Worm (Caenorhabditis elegans) whole organism, mixed stage, embryonic: ENCODE data around the gene pqn-80.

Experiments
- nhr-2 ChIP-seq: fragments of 150-350 bp; optimal IDR thresholded peaks from 2 replicates; lab custom pipeline; 2014; ENCODE audit warnings: missing biosample characterization, missing genetic modification characterization
- nhr-28 ChIP-seq: fragments of 150-350 bp; optimal IDR thresholded peaks from 2 replicates; lab custom pipeline; 2014; ENCODE audit warnings: missing biosample characterization, missing genetic modification characterization
- unc-62 ChIP-seq: fragments of 150-350 bp; optimal IDR thresholded peaks from 2 replicates; lab custom pipeline; 2014; ENCODE audit warnings: missing biosample characterization, missing genetic modification reagents, missing genetic modification characterization

- TF ChIP-seq nhr-2, result no peak
- no peak for TF ChIP-seq unc-62 (GFP tag; lab: Kevin White, UChicago)
- TF ChIP-seq nhr-28 (tag; lab: Kevin White, UChicago), result no peak
Measured at ce11 chrIII:12602070-12602469, 24.3 kb upstream of the pqn-80 start.
